Worm (Caenorhabditis elegans) whole organism, L4 larva: ENCODE measurements around the gene ZC15.10.

Experiments used
- D1046.2 ChIP-seq: fragments of 200-800 bp; sonication (Bioruptor generic); IDR thresholded peaks from 2 replicates; pipeline ENCODE4 v1.3.6; 2022; ENCODE audit warnings: missing genetic modification characterization, missing compliant biosample characterization
- F10B5.3 ChIP-seq: sonication (generic microtip); optimal IDR thresholded peaks from 2 replicates; lab custom pipeline; 2016; ENCODE audit warnings: mild to moderate bottlenecking, missing genetic modification characterization, missing compliant biosample characterization
- F26F4.8 ChIP-seq: fragments of 200-800 bp; sonication (Bioruptor generic); conservative IDR thresholded peaks from 2 replicates; pipeline ENCODE4 v1.3.6; 2022; ENCODE audit warnings: missing genetic modification characterization, missing compliant biosample characterization
- F44E2.7 ChIP-seq: fragments of 200-800 bp; sonication (Bioruptor generic); IDR thresholded peaks from 2 replicates; pipeline ENCODE4 v2.1.2; 2022; ENCODE audit warnings: missing genetic modification characterization, missing compliant biosample characterization
- R02D3.7 ChIP-seq: fragments of 150-350 bp; sonication (generic microtip); optimal IDR thresholded peaks from 3 replicates; lab custom pipeline; 2014; ENCODE audit warnings: missing biosample characterization, missing genetic modification characterization
- T20F7.1 ChIP-seq: fragments of 200-800 bp; sonication (Bioruptor generic); optimal IDR thresholded peaks from 2 replicates; lab custom pipeline; 2018; ENCODE audit warnings: mild to moderate bottlenecking, missing genetic modification characterization, missing compliant biosample characterization
- T26A8.4 ChIP-seq: fragments of 200-800 bp; sonication (Bioruptor generic); IDR thresholded peaks from 2 replicates; pipeline ENCODE4 v1.3.6; 2022; ENCODE audit warnings: missing genetic modification characterization, missing compliant biosample characterization
- Y105C5A.15 ChIP-seq: fragments of 200-800 bp; sonication (Bioruptor generic); IDR thresholded peaks from 2 replicates; pipeline ENCODE4 v1.3.6; 2022; ENCODE audit warnings: missing genetic modification characterization, missing compliant biosample characterization
- Y5F2A.4 ChIP-seq: fragments of 200-800 bp; sonication (Bioruptor generic); optimal IDR thresholded peaks from 2 replicates; lab custom pipeline; 2018; ENCODE audit warnings: mild to moderate bottlenecking, missing genetic modification characterization, missing compliant biosample characterization
- aha-1 ChIP-seq: fragments of 150-350 bp; peaks from one replicate; lab custom pipeline; 2014; ENCODE audit warnings: missing biosample characterization, missing genetic modification characterization
- attf-4 ChIP-seq: sonication (generic microtip); optimal IDR thresholded peaks from 3 replicates; lab custom pipeline; 2017; ENCODE audit warnings: missing biosample characterization, missing genetic modification characterization
- ceh-28 ChIP-seq: fragments of 150-350 bp; optimal IDR thresholded peaks from 2 replicates; lab custom pipeline; 2014; ENCODE audit warnings: missing biosample characterization, missing genetic modification reagents, missing genetic modification characterization
- ceh-62 ChIP-seq: sonication (generic microtip); optimal IDR thresholded peaks from 2 replicates; lab custom pipeline; 2017; ENCODE audit warnings: missing biosample characterization, missing genetic modification characterization
- ceh-82 ChIP-seq: sonication (generic microtip); optimal IDR thresholded peaks from 2 replicates; lab custom pipeline; 2017; ENCODE audit warnings: missing biosample characterization, missing genetic modification characterization
- dpl-1 ChIP-seq: fragments of 150-350 bp; optimal IDR thresholded peaks from 2 replicates; lab custom pipeline; 2014; ENCODE audit warnings: missing biosample characterization, missing genetic modification reagents, missing genetic modification characterization
- duxl-1 ChIP-seq: sonication (generic microtip); optimal IDR thresholded peaks from 2 replicates; lab custom pipeline; 2016; ENCODE audit warnings: mild to moderate bottlenecking, missing genetic modification characterization, moderate library complexity, missing compliant biosample characterization; ENCODE audit not compliant: poor library complexity
- fos-1 ChIP-seq: fragments of 150-350 bp; optimal IDR thresholded peaks from 2 replicates; lab custom pipeline; 2014; ENCODE audit warnings: missing biosample characterization, missing genetic modification characterization
- hif-1 ChIP-seq, 2 experiments: sonication (generic microtip); optimal IDR thresholded peaks; 2 replicates each; lab custom pipeline; 2016 to 2017; ENCODE audit warnings: missing compliant biosample characterization in 2 of 2, missing genetic modification characterization in 2 of 2, missing genetic modification reagents in 2 of 2, missing genotype in 2 of 2, mild to moderate bottlenecking in 1 of 2
- hlh-11 ChIP-seq: fragments of 200-800 bp; sonication (Bioruptor generic); optimal IDR thresholded peaks from 2 replicates; lab custom pipeline; 2018; ENCODE audit warnings: mild to moderate bottlenecking, missing genetic modification characterization, missing compliant biosample characterization
- hlh-30 ChIP-seq: sonication (generic microtip); optimal IDR thresholded peaks from 2 replicates; lab custom pipeline; 2017; ENCODE audit warnings: antibody characterized with exemption, mild to moderate bottlenecking, missing genetic modification characterization, missing compliant biosample characterization; ENCODE audit not compliant: insufficient read depth
- hmg-1.1 ChIP-seq: fragments of 200-800 bp; sonication (Bioruptor generic); IDR thresholded peaks from 2 replicates; pipeline ENCODE4 v1.3.6; 2022; ENCODE audit warnings: missing genetic modification reagents, missing genetic modification characterization, missing compliant biosample characterization
- lim-7 ChIP-seq: fragments of 200-800 bp; sonication (Bioruptor generic); IDR thresholded peaks from 2 replicates; pipeline ENCODE4 v1.3.6; 2022; ENCODE audit warnings: missing genetic modification characterization, missing compliant biosample characterization
- lin-29 ChIP-seq: fragments of 200-800 bp; sonication (Bioruptor generic); IDR thresholded peaks from 2 replicates; pipeline ENCODE4 v1.3.6; 2022; ENCODE audit warnings: missing genetic modification reagents, missing genetic modification characterization, missing compliant biosample characterization
- lin-39 ChIP-seq: fragments of 150-350 bp; optimal IDR thresholded peaks from 2 replicates; lab custom pipeline; 2014; ENCODE audit warnings: missing biosample characterization, missing genetic modification reagents, missing genetic modification characterization
- lsy-2 ChIP-seq, 2 experiments: fragments of 150-350 bp in 1 of 2; sonication (generic microtip) in 1 of 2; optimal IDR thresholded peaks; 2 replicates each; lab custom pipeline; 2014 to 2017; ENCODE audit warnings: missing biosample characterization in 2 of 2, missing genetic modification characterization in 2 of 2
- mdl-1 ChIP-seq, 2 experiments: fragments of 150-350 bp in 1 of 2; sonication (generic microtip) in 1 of 2; optimal IDR thresholded peaks; 2 replicates each; lab custom pipeline; 2014 to 2017; ENCODE audit warnings: missing biosample characterization in 2 of 2, missing genetic modification characterization in 2 of 2
- mdt-29 ChIP-seq: fragments of 200-800 bp; sonication (Bioruptor generic); IDR thresholded peaks from 2 replicates; pipeline ENCODE4 v1.3.6; 2022; ENCODE audit warnings: missing genetic modification reagents, missing genetic modification characterization, missing compliant biosample characterization
- mep-1 ChIP-seq: fragments of 150-350 bp; sonication (generic microtip); optimal IDR thresholded peaks from 3 replicates; lab custom pipeline; 2014; ENCODE audit warnings: missing biosample characterization, missing genetic modification characterization
- mes-2 ChIP-seq: sonication (generic microtip); optimal IDR thresholded peaks from 2 replicates; lab custom pipeline; 2016; ENCODE audit warnings: missing genotype, mild to moderate bottlenecking, missing genetic modification characterization, missing compliant biosample characterization; ENCODE audit not compliant: poor library complexity, severe bottlenecking
- mxl-3 ChIP-seq: fragments of 200-800 bp; sonication (Bioruptor generic); optimal IDR thresholded peaks from 2 replicates; lab custom pipeline; 2018; ENCODE audit warnings: mild to moderate bottlenecking, missing genetic modification characterization, missing compliant biosample characterization
- nhr-102 ChIP-seq: sonication (generic microtip); optimal IDR thresholded peaks from 2 replicates; lab custom pipeline; 2016; ENCODE audit warnings: mild to moderate bottlenecking, missing genetic modification characterization, moderate library complexity, missing compliant biosample characterization
- nhr-111 ChIP-seq: fragments of 200-800 bp; sonication (Bioruptor generic); optimal IDR thresholded peaks from 2 replicates; lab custom pipeline; 2018; ENCODE audit warnings: mild to moderate bottlenecking, missing genetic modification characterization, missing compliant biosample characterization
- nhr-28 ChIP-seq: fragments of 150-350 bp; optimal IDR thresholded peaks from 2 replicates; lab custom pipeline; 2014; ENCODE audit warnings: missing biosample characterization, missing genetic modification characterization
- nhr-48 ChIP-seq: sonication (generic microtip); optimal IDR thresholded peaks from 2 replicates; lab custom pipeline; 2016; ENCODE audit warnings: mild to moderate bottlenecking, missing genetic modification characterization, missing compliant biosample characterization
- nhr-6 ChIP-seq: fragments of 150-350 bp; optimal IDR thresholded peaks from 2 replicates; lab custom pipeline; 2014; ENCODE audit warnings: missing biosample characterization, missing genetic modification characterization
- nhr-76 ChIP-seq: fragments of 150-350 bp; optimal IDR thresholded peaks from 2 replicates; lab custom pipeline; 2014; ENCODE audit warnings: missing biosample characterization, missing genetic modification characterization
- pha-4 ChIP-seq, 2 experiments: fragments of 150-350 bp in 1 of 2; fragments of 200-800 bp in 1 of 2; sonication (Bioruptor generic) in 1 of 2; IDR thresholded peaks in 1 of 2; optimal IDR thresholded peaks in 1 of 2; 2 replicates each; pipeline versions ENCODE4 v1.3.6 to Lab custom; 2014 to 2022; ENCODE audit warnings: missing genetic modification characterization in 2 of 2, missing genetic modification reagents in 2 of 2, missing biosample characterization in 1 of 2, missing compliant biosample characterization in 1 of 2
- rbr-2 ChIP-seq: sonication (generic microtip); optimal IDR thresholded peaks from 2 replicates; lab custom pipeline; 2016; ENCODE audit warnings: missing genotype, missing genetic modification characterization, missing compliant biosample characterization
- sdz-12 ChIP-seq: fragments of 200-800 bp; sonication (Bioruptor generic); optimal IDR thresholded peaks from 2 replicates; lab custom pipeline; 2018; ENCODE audit warnings: mild to moderate bottlenecking, missing genetic modification characterization, missing compliant biosample characterization
- set-16 ChIP-seq: fragments of 200-800 bp; sonication (Bioruptor generic); IDR thresholded peaks from 2 replicates; pipeline ENCODE4 v1.3.6; 2022; ENCODE audit warnings: missing genetic modification reagents, missing genetic modification characterization, missing compliant biosample characterization
- skn-1 ChIP-seq: fragments of 150-350 bp; optimal IDR thresholded peaks from 2 replicates; lab custom pipeline; 2014; ENCODE audit warnings: missing biosample characterization, missing genetic modification characterization
- spr-3 ChIP-seq: fragments of 200-800 bp; sonication (Bioruptor generic); optimal IDR thresholded peaks from 2 replicates; lab custom pipeline; 2018; ENCODE audit warnings: mild to moderate bottlenecking, missing genetic modification characterization, missing compliant biosample characterization
- tra-1 ChIP-seq: fragments of 200-800 bp; sonication (Bioruptor generic); IDR thresholded peaks from 2 replicates; pipeline ENCODE4 v1.3.6; 2022; ENCODE audit warnings: missing genetic modification reagents, missing genetic modification characterization, missing compliant biosample characterization
- unc-130 ChIP-seq: sonication (generic microtip); optimal IDR thresholded peaks from 2 replicates; lab custom pipeline; 2016; ENCODE audit warnings: missing genetic modification reagents, missing genetic modification characterization, missing compliant biosample characterization
- unc-62 ChIP-seq, 3 experiments: fragments of 150-350 bp in 1 of 3; sonication (generic microtip); optimal IDR thresholded peaks in 2 of 3; peaks in 1 of 3; 1 replicate in 1 of 3; 2 replicates in 2 of 3; lab custom pipeline; 2014 to 2017; ENCODE audit warnings: missing biosample characterization in 3 of 3, missing genetic modification characterization in 3 of 3, missing genetic modification reagents in 3 of 3, missing genotype in 1 of 3
- zip-11 ChIP-seq: fragments of 200-800 bp; sonication (Bioruptor generic); IDR thresholded peaks from 2 replicates; pipeline ENCODE4 v1.3.6; 2022; ENCODE audit warnings: missing genetic modification characterization, missing compliant biosample characterization
- zip-2 ChIP-seq: fragments of 150-350 bp; optimal IDR thresholded peaks from 2 replicates; lab custom pipeline; 2014; ENCODE audit warnings: missing biosample characterization, missing genetic modification characterization

Gene ZC15.10

DNA sequence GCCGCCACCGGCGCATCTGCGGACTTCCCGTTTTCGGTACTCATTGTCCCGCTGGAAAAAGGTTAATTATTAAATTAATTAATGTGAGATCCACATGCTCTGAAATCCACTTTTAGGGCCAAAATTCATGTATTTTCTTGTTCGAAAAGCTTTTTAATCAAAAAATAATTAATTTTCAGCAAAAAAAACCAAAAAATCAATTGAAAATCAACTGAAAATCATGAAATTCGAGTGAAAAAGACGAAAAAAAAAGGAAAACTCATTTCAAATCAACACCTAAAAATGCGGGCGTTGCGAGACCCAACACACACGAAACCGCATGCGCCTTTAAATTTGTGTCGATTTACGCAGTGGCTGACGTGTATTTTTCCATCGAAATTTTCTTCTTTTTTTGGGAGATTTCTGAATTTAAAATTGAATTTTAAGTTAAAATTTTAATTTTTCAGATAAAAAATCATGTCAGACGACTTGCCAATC lies 40.8 kb upstream of the ZC15.10 start, which contains the start of the genes prmt-1 and cdkr-3:
Gene prmt-1 (minus strand): TSS at position 51 of the 477 bp plus-strand sequence.
Gene cdkr-3 (plus strand): TSS at position 447 of the 477 bp plus-strand sequence.
- no peak for TF ChIP-seq fos-1
- no peak for TF ChIP-seq lin-29
- TF ChIP-seq R02D3.7 (tag; lab: Kevin White, UChicago): peak; percentile 64
- TF ChIP-seq zip-2 (tag; lab: Kevin White, UChicago): no peak
- TF ChIP-seq dpl-1 (GFP tag; lab: Kevin White, UChicago): peak; percentile 59
- TF ChIP-seq hif-1 (tag; optimal IDR thresholded peaks at IDR 0.05; lab: Kevin White, UChicago): peak in 1 of 2 experiments; percentile 64
- no peak for TF ChIP-seq D1046.2
- no peak for TF ChIP-seq mdl-1 (tag; optimal IDR thresholded peaks at IDR 0.05; lab: Kevin White, UChicago)
- TF ChIP-seq sdz-12 (GFP tag; lab: Kevin White, UChicago): no peak
- no peak for TF ChIP-seq nhr-111 (GFP tag; lab: Kevin White, UChicago)
- no peak for TF ChIP-seq unc-130 (GFP tag; lab: Kevin White, UChicago)
- TF ChIP-seq unc-62 (GFP tag; optimal IDR thresholded peaks at IDR 0.05 in 1 of 2; lab: Kevin White, UChicago): peak in 1 of 2 experiments; percentile 90
- no peak for TF ChIP-seq unc-62 (tag; optimal IDR thresholded peaks at IDR 0.05; lab: Kevin White, UChicago)
- TF ChIP-seq ceh-28: no peak
- no peak for TF ChIP-seq Y105C5A.15 (GFP tag; lab: Robert Waterston, UW)
- TF ChIP-seq hlh-11: no peak
- no peak for TF ChIP-seq tra-1 (GFP tag; lab: Robert Waterston, UW)
- no peak for TF ChIP-seq lin-39 (tag; lab: Kevin White, UChicago)
- no peak for TF ChIP-seq mxl-3
- TF ChIP-seq hmg-1.1 (GFP tag; lab: Robert Waterston, UW): 0 out of 2 replicates have a peak, but pooled peaks have one; percentile 24
- no peak for TF ChIP-seq duxl-1
- no peak for TF ChIP-seq set-16 (GFP tag; lab: Robert Waterston, UW)
- no peak for TF ChIP-seq mdt-29 (GFP tag; lab: Robert Waterston, UW)
- TF ChIP-seq nhr-102: no peak
- no peak for TF ChIP-seq pha-4 (GFP tag; IDR thresholded peaks at IDR 0.05; lab: Robert Waterston, UW)
- peak; percentile 61 for TF ChIP-seq pha-4 (tag; optimal IDR thresholded peaks at IDR 0.05; lab: Kevin White, UChicago)
- TF ChIP-seq F44E2.7 (GFP tag; lab: Robert Waterston, UW): no peak
- no peak for TF ChIP-seq rbr-2
- TF ChIP-seq mes-2 (tag; lab: Kevin White, UChicago): peak; percentile 66
- TF ChIP-seq mep-1 (tag; lab: Kevin White, UChicago): peak; percentile 65
- TF ChIP-seq T26A8.4 (GFP tag; lab: Robert Waterston, UW): no peak
- no peak for TF ChIP-seq spr-3 (GFP tag; lab: Kevin White, UChicago)
- no peak for TF ChIP-seq aha-1 (tag; lab: Kevin White, UChicago)
- no peak for TF ChIP-seq F10B5.3 (tag; lab: Kevin White, UChicago)
- TF ChIP-seq nhr-6: peak; percentile 68
- TF ChIP-seq ceh-82: no peak
- peak in 1 of 2 experiments; percentile 64 for TF ChIP-seq lsy-2 (tag; optimal IDR thresholded peaks at IDR 0.05; lab: Kevin White, UChicago)
- TF ChIP-seq hlh-30 (tag; lab: Kevin White, UChicago): peak; percentile 16
- TF ChIP-seq F26F4.8 (GFP tag; lab: Robert Waterston, UW): no peak
- TF ChIP-seq T20F7.1 (GFP tag; lab: Kevin White, UChicago): no peak
- no peak for TF ChIP-seq skn-1 (tag; lab: Kevin White, UChicago)
- no peak for TF ChIP-seq ceh-62
- no peak for TF ChIP-seq zip-11 (GFP tag; lab: Robert Waterston, UW)
- TF ChIP-seq nhr-28 (tag; lab: Kevin White, UChicago): peak; percentile 46
- no peak for TF ChIP-seq lim-7 (GFP tag; lab: Robert Waterston, UW)
- TF ChIP-seq nhr-48 (tag; lab: Kevin White, UChicago): no peak
- TF ChIP-seq Y5F2A.4: no peak
- no peak for TF ChIP-seq nhr-76 (tag; lab: Kevin White, UChicago)
- TF ChIP-seq attf-4: no peak
